Worm (Caenorhabditis elegans) whole organism, L3 larva: ENCODE data around the gene Y55F3C.10.
A peak's percentile ranks its signal among the peaks of the same experiment; 100 is the strongest.

Experiments used
- R02D3.7 ChIP-seq: fragments of 150-350 bp; optimal IDR thresholded peaks from 2 replicates; lab custom pipeline; 2014; ENCODE audit warnings: missing biosample characterization, missing genetic modification characterization
- aly-2 ChIP-seq: fragments of 150-350 bp; optimal IDR thresholded peaks from 2 replicates; lab custom pipeline; 2014; ENCODE audit warnings: missing biosample characterization, missing genetic modification characterization
- ama-1 ChIP-seq: fragments of 150-350 bp; optimal IDR thresholded peaks from 2 replicates; lab custom pipeline; 2018
- ceh-28 ChIP-seq: fragments of 150-350 bp; optimal IDR thresholded peaks from 2 replicates; lab custom pipeline; 2014; ENCODE audit warnings: missing biosample characterization, missing genetic modification reagents, missing genetic modification characterization
- ceh-9 ChIP-seq: sonication (generic microtip); optimal IDR thresholded peaks from 2 replicates; lab custom pipeline; 2018; ENCODE audit warnings: missing biosample characterization, missing genetic modification characterization
- egl-27 ChIP-seq: sonication (generic microtip); optimal IDR thresholded peaks from 4 replicates; lab custom pipeline; 2017; ENCODE audit warnings: missing biosample characterization, missing genetic modification reagents, missing genetic modification characterization
- elt-2 ChIP-seq: sonication (generic microtip); optimal IDR thresholded peaks from 2 replicates; lab custom pipeline; 2016; ENCODE audit warnings: missing genetic modification reagents, mild to moderate bottlenecking, missing genetic modification characterization, missing compliant biosample characterization
- elt-3 ChIP-seq, 3 experiments: fragments of 150-350 bp in 1 of 3; sonication (generic microtip) in 2 of 3; optimal IDR thresholded peaks; 2 replicates in 2 of 3; 4 replicates in 1 of 3; lab custom pipeline; 2014 to 2017; ENCODE audit warnings: missing biosample characterization in 3 of 3, missing genetic modification characterization in 3 of 3
- eor-1 ChIP-seq, 2 experiments: fragments of 150-350 bp; optimal IDR thresholded peaks; 2 replicates each; lab custom pipeline; 2014 to 2018; ENCODE audit warnings: missing biosample characterization in 2 of 2, missing genetic modification characterization in 2 of 2
- fkh-10 ChIP-seq: sonication (generic microtip); optimal IDR thresholded peaks from 2 replicates; lab custom pipeline; 2017; ENCODE audit warnings: missing biosample characterization, missing genetic modification reagents, missing genetic modification characterization
- fkh-2 ChIP-seq: fragments of 150-350 bp; optimal IDR thresholded peaks from 2 replicates; lab custom pipeline; 2014; ENCODE audit warnings: missing biosample characterization, missing genetic modification reagents, missing genetic modification characterization
- hmg-11 ChIP-seq: sonication (generic microtip); optimal IDR thresholded peaks from 2 replicates; lab custom pipeline; 2016; ENCODE audit warnings: missing genetic modification characterization, missing compliant biosample characterization
- lin-15B ChIP-seq: fragments of 150-350 bp; optimal IDR thresholded peaks from 2 replicates; lab custom pipeline; 2014; ENCODE audit warnings: missing biosample characterization, missing genetic modification characterization
- lin-39 ChIP-seq: fragments of 150-350 bp; optimal IDR thresholded peaks from 2 replicates; lab custom pipeline; 2018; ENCODE audit warnings: missing biosample characterization, missing genetic modification reagents, missing genetic modification characterization
- nhr-11 ChIP-seq: fragments of 150-350 bp; optimal IDR thresholded peaks from 2 replicates; lab custom pipeline; 2014; ENCODE audit warnings: missing biosample characterization, missing genetic modification characterization
- nhr-23 ChIP-seq: fragments of 150-350 bp; optimal IDR thresholded peaks from 2 replicates; lab custom pipeline; 2014; ENCODE audit warnings: missing biosample characterization, missing genetic modification reagents, missing genetic modification characterization
- nhr-25 ChIP-seq: sonication (generic microtip); optimal IDR thresholded peaks from 2 replicates; lab custom pipeline; 2017; ENCODE audit warnings: missing biosample characterization, missing genetic modification characterization
- nhr-43 ChIP-seq: sonication (generic microtip); optimal IDR thresholded peaks from 2 replicates; lab custom pipeline; 2016; ENCODE audit warnings: mild to moderate bottlenecking, missing genetic modification characterization, missing compliant biosample characterization; ENCODE audit not compliant: poor library complexity, severe bottlenecking
- nhr-77 ChIP-seq: fragments of 150-350 bp; optimal IDR thresholded peaks from 2 replicates; lab custom pipeline; 2014; ENCODE audit warnings: missing biosample characterization, missing genetic modification characterization
- pha-4 ChIP-seq: fragments of 150-350 bp; optimal IDR thresholded peaks from 2 replicates; lab custom pipeline; 2014; ENCODE audit warnings: missing biosample characterization, missing genetic modification reagents, missing genetic modification characterization
- pqm-1 ChIP-seq: fragments of 150-350 bp; optimal IDR thresholded peaks from 2 replicates; lab custom pipeline; 2017; ENCODE audit warnings: missing biosample characterization, missing genetic modification characterization, inconsistent platforms
- skn-1 ChIP-seq: fragments of 150-350 bp; optimal IDR thresholded peaks from 2 replicates; lab custom pipeline; 2014; ENCODE audit warnings: missing biosample characterization, missing genetic modification characterization
- unc-39 ChIP-seq: sonication (generic microtip); optimal IDR thresholded peaks from 4 replicates; lab custom pipeline; 2017; ENCODE audit warnings: missing biosample characterization, missing genetic modification characterization
- unc-62 ChIP-seq: fragments of 150-350 bp; sonication (generic microtip); optimal IDR thresholded peaks from 4 replicates; lab custom pipeline; 2014; ENCODE audit warnings: missing biosample characterization, missing genetic modification reagents, missing genetic modification characterization
- zag-1 ChIP-seq: fragments of 150-350 bp; optimal IDR thresholded peaks from 2 replicates; lab custom pipeline; 2014; ENCODE audit warnings: missing biosample characterization, missing genetic modification characterization

Y55F3C.10 gene

DNA sequence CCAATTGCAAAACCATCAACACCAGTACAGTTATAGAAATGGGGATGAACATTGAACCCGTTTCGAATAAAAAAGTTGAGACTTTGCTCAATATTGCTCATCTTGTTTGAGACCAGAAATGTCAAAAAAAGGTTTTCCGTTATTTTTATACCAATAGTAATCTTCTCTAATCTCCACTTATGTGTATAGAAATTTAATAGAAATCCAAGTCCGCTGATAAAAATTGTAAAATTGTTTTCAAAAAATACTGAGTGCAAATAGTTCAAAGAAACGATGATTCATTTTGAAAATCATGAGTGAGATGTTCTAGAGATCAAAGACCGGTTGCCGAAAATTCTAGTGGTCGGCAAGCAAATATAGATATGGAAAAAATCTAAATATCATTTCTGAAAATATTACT is at the start of gene Y55F3C.10:
TSS of gene Y55F3C.10 (minus strand) at position 101 of the 400 bp plus-strand sequence.
- no peak for TF ChIP-seq skn-1 (tag; lab: Kevin White, UChicago)
- TF ChIP-seq lin-15B (tag; lab: Kevin White, UChicago): no peak
- TF ChIP-seq ama-1 (lab: Kevin White, UChicago): no peak
- no peak for TF ChIP-seq ceh-9 (tag; lab: Kevin White, UChicago)
- no peak for TF ChIP-seq unc-39 (tag; lab: Kevin White, UChicago)

DNA sequence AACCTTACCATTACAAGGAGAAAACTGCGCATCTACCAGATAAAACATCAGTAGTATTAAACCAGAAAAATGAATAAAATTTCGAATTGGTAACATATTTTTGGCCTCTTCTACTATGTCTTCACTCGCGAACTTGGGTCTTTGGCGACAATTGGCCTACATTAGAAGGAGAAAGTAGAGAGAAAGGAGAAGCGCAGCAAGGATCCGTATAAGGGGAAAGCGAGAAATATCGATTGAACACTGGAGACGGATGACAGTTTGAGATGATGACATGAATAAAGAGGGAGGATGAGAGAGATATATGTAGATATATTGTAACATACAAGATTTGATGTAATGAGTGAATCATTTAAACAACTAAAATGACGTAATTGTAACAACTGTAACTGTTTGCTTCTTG is 49.1 kb upstream of the Y55F3C.10 start, which contains the start of gene F56B3.2:
TSS of gene F56B3.2 (minus strand) at position 273 of the 400 bp plus-strand sequence.
- TF ChIP-seq hmg-11 (peak; percentile 12), nhr-77 (tag; lab: Kevin White, UChicago) (no peak), elt-3 (tag; optimal IDR thresholded peaks at IDR 0.05; lab: Kevin White, UChicago) (no peak), ceh-28 (peak; percentile 43), nhr-25 (tag; lab: Kevin White, UChicago) (no peak), eor-1 (tag; optimal IDR thresholded peaks at IDR 0.05; lab: Kevin White, UChicago) (no peak), ama-1 (lab: Kevin White, UChicago) (no peak), elt-2 (tag; lab: Kevin White, UChicago) (no peak), nhr-23 (tag; lab: Kevin White, UChicago) (peak; percentile 50)

ce11 chrIV:763377-764063 is 44.3 kb upstream of the Y55F3C.10 start, which contains the start of gene col-103:
Gene col-103, minus strand, starts transcription at chrIV:763678.
- TF ChIP-seq lin-15B (tag; lab: Kevin White, UChicago) (no peak), ama-1 (lab: Kevin White, UChicago) (peak; percentile 88), fkh-2 (tag; lab: Kevin White, UChicago) (no peak), unc-62 (peak; percentile 14), nhr-23 (tag; lab: Kevin White, UChicago) (peak; percentile 23)

DNA sequence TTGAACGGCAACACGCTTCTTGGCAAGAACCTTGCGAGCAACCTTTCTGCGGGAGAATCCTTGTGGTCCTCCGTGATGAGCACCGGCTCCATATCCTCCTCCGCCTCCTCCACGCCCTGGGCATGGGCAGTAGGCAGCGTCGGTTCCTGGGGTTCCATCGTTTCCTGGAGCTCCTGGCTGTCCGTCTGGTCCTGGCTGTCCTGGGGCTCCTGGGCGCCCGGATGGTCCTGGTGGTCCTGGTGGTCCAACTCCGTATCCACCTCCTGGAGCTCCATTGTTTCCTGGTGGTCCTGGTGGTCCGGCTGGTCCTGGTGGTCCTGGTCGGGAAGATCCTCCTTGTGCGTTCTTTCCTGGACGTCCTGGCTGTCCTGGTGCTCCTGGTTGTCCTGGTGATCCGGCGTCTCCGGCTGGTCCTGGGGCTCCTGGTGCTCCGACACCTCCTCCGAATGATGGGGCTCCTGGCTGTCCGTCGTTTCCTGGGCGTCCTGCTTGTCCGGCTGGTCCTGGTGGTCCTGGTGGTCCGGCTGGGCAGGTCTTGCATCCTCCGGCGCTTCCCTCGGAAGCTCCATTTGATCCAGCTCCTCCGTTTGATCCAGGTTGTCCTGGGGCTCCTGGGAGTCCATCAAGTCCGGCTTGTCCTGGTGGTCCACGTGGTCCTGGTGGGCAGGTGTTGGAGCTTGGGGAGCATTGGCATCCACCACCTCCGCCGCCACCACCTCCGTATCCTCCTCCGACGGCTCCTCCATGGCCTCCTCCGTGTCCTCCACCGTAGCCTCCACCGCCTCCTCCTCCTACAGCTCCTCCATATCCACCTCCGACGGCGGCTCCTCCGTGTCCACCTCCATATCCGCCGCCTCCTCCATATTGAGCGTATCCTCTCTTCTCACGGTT is 43.5 kb upstream of the Y55F3C.10 start:
- no peak for TF ChIP-seq pha-4 (tag; lab: Kevin White, UChicago)

DNA sequence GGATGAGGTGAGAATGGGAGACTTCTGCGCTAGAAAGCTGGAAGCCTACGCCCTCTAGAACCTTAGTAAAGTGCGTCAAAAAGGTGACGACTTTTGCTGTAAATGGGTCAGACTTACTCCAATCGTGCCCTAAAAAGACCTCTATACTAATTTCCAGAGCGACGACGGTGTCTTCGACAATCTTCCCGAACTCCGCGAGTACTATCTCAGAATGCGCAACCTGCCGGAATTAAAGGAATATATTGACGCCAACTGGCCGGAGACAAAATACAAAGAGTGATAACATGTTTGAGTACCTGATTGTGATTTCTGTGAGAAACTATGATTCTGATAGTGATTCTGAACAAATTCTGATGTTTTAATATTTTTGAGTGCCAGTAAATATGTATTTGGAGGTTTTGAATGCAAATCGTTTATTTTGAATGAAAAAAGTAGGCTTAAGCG is 42.8 kb upstream of the Y55F3C.10 start:
- no peak for TF ChIP-seq lin-39 (tag; lab: Kevin White, UChicago)
- TF ChIP-seq nhr-43 (tag; lab: Kevin White, UChicago): peak; percentile 22
- TF ChIP-seq fkh-2 (tag; lab: Kevin White, UChicago): no peak
- TF ChIP-seq R02D3.7 (tag; lab: Kevin White, UChicago): no peak
- peak in 1 of 3 experiments; percentile 36 for TF ChIP-seq elt-3 (tag; optimal IDR thresholded peaks at IDR 0.05; lab: Kevin White, UChicago)
- peak; percentile 49 for TF ChIP-seq nhr-23 (tag; lab: Kevin White, UChicago)
- peak; percentile 5 for TF ChIP-seq nhr-25 (tag; lab: Kevin White, UChicago)
- TF ChIP-seq ama-1 (lab: Kevin White, UChicago): peak; percentile 82

DNA sequence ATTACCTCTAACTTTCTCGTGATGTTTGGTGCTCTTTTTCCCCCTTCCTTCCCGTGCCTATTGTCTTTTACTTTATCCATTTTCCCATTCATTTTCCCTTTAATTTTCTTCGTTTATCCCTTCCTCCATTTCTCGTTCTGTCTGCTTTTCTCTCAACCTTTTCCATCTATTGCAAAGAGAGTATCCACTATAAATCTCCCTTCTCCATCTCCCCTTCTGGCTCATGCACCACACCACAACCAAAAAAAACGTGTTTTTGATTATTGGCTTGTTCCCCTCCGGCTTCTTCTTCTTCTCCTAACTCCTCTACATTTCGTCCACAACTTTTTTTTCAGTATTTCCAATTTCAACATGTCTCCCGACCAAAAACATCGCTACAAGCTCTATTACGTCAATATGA is 41.0 kb upstream of the Y55F3C.10 start, which contains the start of gene gst-40:
TSS of gene gst-40 (plus strand) at position 236 of the 400 bp plus-strand sequence.
- TF ChIP-seq pqm-1: no peak
- TF ChIP-seq hmg-11: peak; percentile 1
- TF ChIP-seq nhr-11: no peak

- no peak for TF ChIP-seq egl-27 (tag; lab: Kevin White, UChicago)
- TF ChIP-seq aly-2 (tag; lab: Kevin White, UChicago): no peak
- TF ChIP-seq zag-1 (tag; lab: Kevin White, UChicago): no peak
- TF ChIP-seq eor-1 (tag; optimal IDR thresholded peaks at IDR 0.05; lab: Kevin White, UChicago): no peak
- no peak for TF ChIP-seq lin-15B (tag; lab: Kevin White, UChicago)
- no peak for TF ChIP-seq fkh-10 (GFP tag; lab: Kevin White, UChicago)
- TF ChIP-seq, all 47 proteins: peak for 0
Measured at ce11 chrIV:757548-757947, 38.3 kb upstream of the Y55F3C.10 start.
